Worm (Caenorhabditis elegans): ENCODE results near the gene Y75B12B.1.

Gene Y75B12B.1

ce11 chrV:15156504-15156903 is 28.0 kb upstream of the Y75B12B.1 start (continued):
- TF ChIP-seq F23B12.7 (tag; optimal IDR thresholded peaks at IDR 0.05; ENCODE audit: insufficient read depth) (peak; percentile 77), nhr-27 (tag; optimal IDR thresholded peaks at IDR 0.05) (no peak), dpff-1 (tag; optimal IDR thresholded peaks at IDR 0.05) (no peak), bed-2 (GFP tag; IDR thresholded peaks at IDR 0.05) (no peak), Y67H2A.10 (GFP tag; conservative IDR thresholded peaks at IDR 0.05) (no peak), D2030.7 (GFP tag; IDR thresholded peaks at IDR 0.05) (peak; percentile 75), die-1 (tag; optimal IDR thresholded peaks at IDR 0.05) (peak; percentile 41), ceh-27 (GFP tag; optimal IDR thresholded peaks at IDR 0.05) (no peak), nfya-2 (GFP tag; IDR thresholded peaks at IDR 0.05) (no peak), snpc-1.1 (tag; optimal IDR thresholded peaks at IDR 0.05; ENCODE audit: insufficient read depth) (peak; percentile 17), egl-44 (GFP tag; IDR thresholded peaks at IDR 0.05) (no peak), hsf-1 (GFP tag; IDR thresholded peaks at IDR 0.05) (no peak), atf-7 (tag; optimal IDR thresholded peaks at IDR 0.05) (no peak), pbrm-1 (GFP tag; IDR thresholded peaks at IDR 0.05) (peak; percentile 68; the same call in 1 of the 2 replicates), attf-5 (GFP tag; optimal IDR thresholded peaks at IDR 0.05) (peak; percentile 38), hmg-20 (GFP tag; IDR thresholded peaks at IDR 0.05) (no peak), him-1 (tag; optimal IDR thresholded peaks at IDR 0.05) (peak; percentile 78), egl-18 (GFP tag; IDR thresholded peaks at IDR 0.05) (no peak), K12H6.12 (tag; optimal IDR thresholded peaks at IDR 0.05) (no peak), efl-1 (GFP tag; optimal IDR thresholded peaks at IDR 0.05) (no peak), ceh-100 (GFP tag; IDR thresholded peaks at IDR 0.05) (peak; percentile 25; the same call in 1 of the 2 replicates)

- no peak for TF ChIP-seq ceh-100 (GFP tag; IDR thresholded peaks at IDR 0.05)
- no peak for TF ChIP-seq ztf-3 (GFP tag; optimal IDR thresholded peaks at IDR 0.05)
- no peak for TF ChIP-seq Y79H2A.3 (GFP tag; conservative IDR thresholded peaks at IDR 0.05)
- no peak for TF ChIP-seq nfya-2 (GFP tag; IDR thresholded peaks at IDR 0.05)
- TF ChIP-seq F37B4.10 (GFP tag; IDR thresholded peaks at IDR 0.05) = no peak
- no peak for TF ChIP-seq aptf-2 (GFP tag; conservative IDR thresholded peaks at IDR 0.05)
- TF ChIP-seq lsy-27 (tag; optimal IDR thresholded peaks at IDR 0.05; ENCODE audit: borderline replicate concordance, insufficient read depth) = no peak
- no peak for TF ChIP-seq tbx-9 (tag; optimal IDR thresholded peaks at IDR 0.05; ENCODE audit: borderline replicate concordance)
- TF ChIP-seq Y53F4B.3 (GFP tag; IDR thresholded peaks at IDR 0.05) = no peak
- TF ChIP-seq snpc-1.1 (tag; optimal IDR thresholded peaks at IDR 0.05; ENCODE audit: insufficient read depth) = no peak
These were observed 25.8 kb upstream of the Y75B12B.1 start, which contains the start of gene str-45 for ce11 chrV:15158691-15159090. TSS of gene str-45 (plus strand) at chrV:15158991.

ce11 chrV:15162697-15163096 is 21.8 kb upstream of the Y75B12B.1 start, which contains the start of gene srz-11:
TSS of gene srz-11 (plus strand) at chrV:15163082.
- no peak for TF ChIP-seq chd-7 (tag; optimal IDR thresholded peaks at IDR 0.05)
- no peak for TF ChIP-seq attf-6 (GFP tag; IDR thresholded peaks at IDR 0.05)
- TF ChIP-seq athp-1 (tag; optimal IDR thresholded peaks at IDR 0.05) = no peak
- no peak for TF ChIP-seq K12H6.12 (tag; optimal IDR thresholded peaks at IDR 0.05)

ce11 chrV:15175459-15175858 is 9.0 kb upstream of the Y75B12B.1 start, which contains the start of gene clec-47:
TSS of gene clec-47 (plus strand) at chrV:15175759.
- TF ChIP-seq hrde-1 (tag; optimal IDR thresholded peaks at IDR 0.05; ENCODE audit: borderline replicate concordance) = no peak
- no peak for TF ChIP-seq attf-5 (GFP tag; optimal IDR thresholded peaks at IDR 0.05)
- no peak for TF ChIP-seq C06A6.2 (GFP tag; conservative IDR thresholded peaks at IDR 0.05)
- TF ChIP-seq madf-8 (GFP tag; conservative IDR thresholded peaks at IDR 0.05) = no peak
- no peak for TF ChIP-seq T07F8.4 (tag; optimal IDR thresholded peaks at IDR 0.05)
- no peak for TF ChIP-seq nhr-90 (tag; optimal IDR thresholded peaks at IDR 0.05)
- TF ChIP-seq cebp-1 (GFP tag; IDR thresholded peaks at IDR 0.05) = no peak
- no peak for TF ChIP-seq cebp-1 (tag; optimal IDR thresholded peaks at IDR 0.05)
- TF ChIP-seq Y53G8AR.9 (GFP tag; conservative IDR thresholded peaks at IDR 0.05) = no peak
- no peak for TF ChIP-seq nhr-27 (tag; optimal IDR thresholded peaks at IDR 0.05)
- TF ChIP-seq Y79H2A.3 (GFP tag; conservative IDR thresholded peaks at IDR 0.05) = no peak

Data from whole organism, young adult.